Fruit fly (Drosophila melanogaster): ENCODE measurements around the gene HLH4C.

HLH4C gene

DNA sequence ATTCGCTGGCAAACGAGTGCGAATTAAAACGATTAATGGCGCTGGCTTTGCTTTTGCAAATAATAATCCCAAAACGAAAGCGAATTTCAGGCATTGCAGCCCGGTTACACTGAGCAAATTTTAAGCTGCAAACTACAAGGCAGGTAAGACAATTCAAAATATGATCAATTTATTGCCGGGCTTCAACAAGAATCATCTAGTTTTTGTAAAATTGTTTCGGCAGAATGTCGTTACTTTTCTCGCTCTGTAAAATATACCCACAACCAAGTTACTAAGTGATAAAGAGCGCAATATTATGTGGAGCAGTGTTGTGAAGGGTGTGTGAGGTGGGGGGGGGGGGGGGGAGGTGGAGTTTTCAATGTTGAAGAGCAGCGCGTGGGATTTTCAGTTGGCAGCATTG lies 32.3 kb downstream of the HLH4C start (continued):
- TF ChIP-seq CG6813 (GFP tag; optimal IDR thresholded peaks at IDR 0.05), result no peak

dm6 chrX:4614325-4614724 lies 32.9 kb downstream of the HLH4C start:
- TF ChIP-seq CG3407 (GFP tag; optimal IDR thresholded peaks at IDR 0.05) (no peak), ci (GFP tag; IDR thresholded peaks at IDR 0.05) (0 out of 3 replicates have a peak, but pooled peaks have one; percentile 14), Eip74EF (GFP tag; optimal IDR thresholded peaks at IDR 0.05) (no peak), Xrp1 (GFP tag; IDR thresholded peaks at IDR 0.05) (no peak; the same call in 1 of the 2 replicates), ac (GFP tag; optimal IDR thresholded peaks at IDR 0.05) (no peak), CG11723 (GFP tag; optimal IDR thresholded peaks at IDR 0.05) (no peak), CG11696 (GFP tag; IDR thresholded peaks at IDR 0.05) (no peak), Adf1 (GFP tag; IDR thresholded peaks at IDR 0.05) (no peak), Atf-2 (GFP tag; optimal IDR thresholded peaks at IDR 0.05) (no peak), Dfd (GFP tag; optimal IDR thresholded peaks at IDR 0.05) (no peak), pb (GFP tag; optimal IDR thresholded peaks at IDR 0.05) (no peak), Rfx (GFP tag; IDR thresholded peaks at IDR 0.05) (peak; percentile 61), H2.0 (GFP tag; IDR thresholded peaks at IDR 0.05) (peak; percentile 42), Mad (GFP tag; optimal IDR thresholded peaks at IDR 0.05) (no peak), crc (GFP tag; optimal IDR thresholded peaks at IDR 0.05) (peak; percentile 2), dysf (GFP tag; IDR thresholded peaks at IDR 0.05) (peak; percentile 39; the same call in 1 of the 3 replicates), al (GFP tag; IDR thresholded peaks at IDR 0.05) (peak; percentile 27; the same call in 1 of the 2 replicates), row (GFP tag; IDR thresholded peaks at IDR 0.05) (peak; percentile 66), CG11247 (GFP tag; IDR thresholded peaks at IDR 0.05) (no peak), sens-2 (GFP tag; IDR thresholded peaks at IDR 0.05) (no peak), so (GFP tag; IDR thresholded peaks at IDR 0.05) (0 out of 3 replicates have a peak, but pooled peaks have one; percentile 20), CG2120 (GFP tag; optimal IDR thresholded peaks at IDR 0.05) (peak; percentile 57), Hmx (GFP tag; optimal IDR thresholded peaks at IDR 0.05) (no peak), CG2678 (tag; optimal IDR thresholded peaks at IDR 0.05) (peak; percentile 41), CG6854 (GFP tag; optimal IDR thresholded peaks at IDR 0.05) (no peak), Dip3 (GFP tag; optimal IDR thresholded peaks at IDR 0.05) (peak; percentile 31), sna (GFP tag; IDR thresholded peaks at IDR 0.05; ENCODE audit: partially characterized antibody) (no peak), jigr1 (GFP tag; IDR thresholded peaks at IDR 0.05) (no peak), knrl (GFP tag; IDR thresholded peaks at IDR 0.05; ENCODE audit: partially characterized antibody) (no peak), cwo (GFP tag; optimal IDR thresholded peaks at IDR 0.05) (no peak), dati (GFP tag; IDR thresholded peaks at IDR 0.05) (no peak), CG13296 (GFP tag; optimal IDR thresholded peaks at IDR 0.05) (no peak), btn (GFP tag; optimal IDR thresholded peaks at IDR 0.05) (no peak), pita (GFP tag; optimal IDR thresholded peaks at IDR 0.05) (no peak), D (optimal IDR thresholded peaks at IDR 0.05) (no peak), D (GFP tag; optimal IDR thresholded peaks at IDR 0.05) (no peak), ttk (GFP tag; IDR thresholded peaks at IDR 0.05) (0 out of 2 replicates have a peak, but pooled peaks have one; percentile 10), CG11504 (tag; optimal IDR thresholded peaks at IDR 0.05) (peak; percentile 47), ewg (GFP tag; optimal IDR thresholded peaks at IDR 0.05) (no peak), Dbx (GFP tag; IDR thresholded peaks at IDR 0.05) (0 out of 3 replicates have a peak, but pooled peaks have one; percentile 37), CG9215 (GFP tag; IDR thresholded peaks at IDR 0.05) (peak; percentile 42; the same call in 1 of the 2 replicates), ara (GFP tag; IDR thresholded peaks at IDR 0.05) (peak; percentile 52; the same call in 1 of the 2 replicates), luna (GFP tag; optimal IDR thresholded peaks at IDR 0.05) (no peak), peb (GFP tag; IDR thresholded peaks at IDR 0.05) (peak; percentile 51), CG3281 (GFP tag; optimal IDR thresholded peaks at IDR 0.05) (no peak), Ada2b (GFP tag; IDR thresholded peaks at IDR 0.05) (peak; percentile 59), pros (GFP tag; optimal IDR thresholded peaks at IDR 0.05) (no peak), lola (GFP tag; optimal IDR thresholded peaks at IDR 0.05) (no peak), CG13424 (tag; optimal IDR thresholded peaks at IDR 0.05) (no peak)

Data from whole organism, embryonic.